Fruit fly (Drosophila melanogaster): Measurements from ENCODE around the gene Chsy.

The Chsy gene

DNA sequence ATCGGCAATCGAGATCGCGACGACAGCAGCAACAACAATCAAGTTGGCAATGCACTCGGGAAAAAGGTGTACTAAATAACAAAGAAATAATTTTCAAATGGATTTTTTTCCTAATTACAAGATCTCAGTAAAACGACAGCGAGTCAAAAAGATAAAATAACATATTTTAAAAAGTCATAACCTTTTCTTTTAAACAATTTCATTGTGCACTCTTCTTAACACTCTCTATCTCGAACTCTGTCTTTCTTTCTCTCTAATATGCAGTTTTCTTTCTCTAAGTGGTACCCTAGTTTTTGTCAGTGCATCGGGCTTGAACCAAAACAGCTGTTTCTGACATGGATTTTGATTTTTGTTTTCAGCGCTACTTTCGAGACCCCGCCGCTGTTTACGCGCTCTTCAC is 44.3 kb downstream of the Chsy start (continued):
- TF ChIP-seq Dp (GFP tag; optimal IDR thresholded peaks at IDR 0.05), result no peak
- peak; percentile 78 for TF ChIP-seq bcd (GFP tag; optimal IDR thresholded peaks at IDR 0.05)
- TF ChIP-seq CG33213 (GFP tag; optimal IDR thresholded peaks at IDR 0.05), result peak; percentile 54
- no peak for TF ChIP-seq knrl (GFP tag; IDR thresholded peaks at IDR 0.05; ENCODE audit: partially characterized antibody)
- TF ChIP-seq Elba2 (GFP tag; optimal IDR thresholded peaks at IDR 0.05), result no peak
- peak; percentile 89 for TF ChIP-seq gem (tag; optimal IDR thresholded peaks at IDR 0.05)
- TF ChIP-seq CG10654 (GFP tag; optimal IDR thresholded peaks at IDR 0.05), result peak; percentile 47
- peak; percentile 64 for TF ChIP-seq CG12155 (GFP tag; optimal IDR thresholded peaks at IDR 0.05)
- peak; percentile 75 for TF ChIP-seq ATbp (GFP tag; optimal IDR thresholded peaks at IDR 0.05)
- TF ChIP-seq run (tag; optimal IDR thresholded peaks at IDR 0.05), result peak; percentile 43
- TF ChIP-seq kay (GFP tag; optimal IDR thresholded peaks at IDR 0.05), result peak; percentile 25
- TF ChIP-seq CG10147 (GFP tag; optimal IDR thresholded peaks at IDR 0.05), result peak; percentile 87
- peak; percentile 50; the same call in 1 of the 2 replicates for TF ChIP-seq CG11085 (GFP tag; IDR thresholded peaks at IDR 0.05)
- peak; percentile 56 for TF ChIP-seq NC2β (GFP tag; optimal IDR thresholded peaks at IDR 0.05)
- TF ChIP-seq CG4424 (GFP tag; optimal IDR thresholded peaks at IDR 0.05), result peak; percentile 69
- TF ChIP-seq az2 (GFP tag; optimal IDR thresholded peaks at IDR 0.05), result peak; percentile 57
- peak; percentile 39; the same call in 1 of the 2 replicates for TF ChIP-seq MBD-R2 (GFP tag; IDR thresholded peaks at IDR 0.05)
- TF ChIP-seq sug (tag; optimal IDR thresholded peaks at IDR 0.05), result peak; percentile 67
- 0 out of 2 replicates have a peak, but pooled peaks have one; percentile 52 for TF ChIP-seq CG16779 (GFP tag; IDR thresholded peaks at IDR 0.05)
- peak; percentile 23 for TF ChIP-seq Dad (GFP tag; optimal IDR thresholded peaks at IDR 0.05)
- peak; percentile 42; the same call in 1 of the 2 replicates for TF ChIP-seq cas (GFP tag; IDR thresholded peaks at IDR 0.05)
- TF ChIP-seq CG6813 (GFP tag; optimal IDR thresholded peaks at IDR 0.05), result peak; percentile 55
- TF ChIP-seq Nf-YC (tag; optimal IDR thresholded peaks at IDR 0.05), result peak; percentile 68
- peak; percentile 59 for TF ChIP-seq scrt (GFP tag; optimal IDR thresholded peaks at IDR 0.05)
- peak; percentile 53 for TF ChIP-seq CG10274 (GFP tag; optimal IDR thresholded peaks at IDR 0.05)
- TF ChIP-seq gce (GFP tag; IDR thresholded peaks at IDR 0.05), result peak; percentile 48; the same call in 1 of the 3 replicates
- peak; percentile 81 for TF ChIP-seq Ada2b (GFP tag; IDR thresholded peaks at IDR 0.05)
- TF ChIP-seq ato (GFP tag; IDR thresholded peaks at IDR 0.05; ENCODE audit: partially characterized antibody), result no peak
- peak; percentile 82 for TF ChIP-seq CG3281 (GFP tag; optimal IDR thresholded peaks at IDR 0.05)
- peak; percentile 64 to 79 for TF ChIP-seq Pdp1 (GFP tag; optimal IDR thresholded peaks at IDR 0.05)
- TF ChIP-seq Mad (GFP tag; optimal IDR thresholded peaks at IDR 0.05), result peak; percentile 65
- TF ChIP-seq tx (GFP tag; optimal IDR thresholded peaks at IDR 0.05), result peak; percentile 60
- no peak for TF ChIP-seq dimm (GFP tag; IDR thresholded peaks at IDR 0.05)
- TF ChIP-seq CG13624 (GFP tag; optimal IDR thresholded peaks at IDR 0.05), result peak; percentile 72
- TF ChIP-seq Sin3A (optimal IDR thresholded peaks at IDR 0.05), result no peak
- no peak for TF ChIP-seq mirr (GFP tag; optimal IDR thresholded peaks at IDR 0.05)
- no peak for TF ChIP-seq bowl (GFP tag; IDR thresholded peaks at IDR 0.05)
- no peak for TF ChIP-seq dan (GFP tag; IDR thresholded peaks at IDR 0.05)
- peak; percentile 26 for TF ChIP-seq CG6683 (GFP tag; optimal IDR thresholded peaks at IDR 0.05)
- TF ChIP-seq Max (GFP tag; optimal IDR thresholded peaks at IDR 0.05), result peak; percentile 35
- no peak for TF ChIP-seq sna (GFP tag; IDR thresholded peaks at IDR 0.05; ENCODE audit: partially characterized antibody)
- TF ChIP-seq CG12071 (GFP tag; optimal IDR thresholded peaks at IDR 0.05), result peak; percentile 32
- peak; percentile 70 for TF ChIP-seq cwo (GFP tag; optimal IDR thresholded peaks at IDR 0.05)
- TF ChIP-seq CG15601 (tag; optimal IDR thresholded peaks at IDR 0.05), result no peak
- TF ChIP-seq sima (GFP tag; optimal IDR thresholded peaks at IDR 0.05), result no peak
- TF ChIP-seq CG34422 (GFP tag; IDR thresholded peaks at IDR 0.05), result peak; percentile 72
- peak in 1 of 2 experiments; percentile 74 for TF ChIP-seq Eip74EF (GFP tag; optimal IDR thresholded peaks at IDR 0.05)
- no peak for TF ChIP-seq sc (optimal IDR thresholded peaks at IDR 0.05)
- peak; percentile 16 for TF ChIP-seq sc (GFP tag; optimal IDR thresholded peaks at IDR 0.05)
- no peak for TF ChIP-seq Hey (tag; optimal IDR thresholded peaks at IDR 0.05)
- peak; percentile 60 for TF ChIP-seq wdn (GFP tag; IDR thresholded peaks at IDR 0.05)

Measured in whole organism, embryonic.